Worm (Caenorhabditis elegans) whole organism, L3 larva: Measurements from ENCODE around the gene F25G6.1.
"Not testable (repeated sequence)": the region's sequence is repeated elsewhere in the genome, so short reads cannot be mapped to it uniquely, and the experiment has no call there.

Source experiments
- R02D3.7 ChIP-seq: fragments of 150-350 bp; optimal IDR thresholded peaks from 2 replicates; lab custom pipeline; 2014; ENCODE audit warnings: missing biosample characterization, missing genetic modification characterization
- ZK546.5 ChIP-seq: sonication (generic microtip); optimal IDR thresholded peaks from 2 replicates; lab custom pipeline; 2017; ENCODE audit warnings: missing biosample characterization, missing genetic modification characterization
- aly-2 ChIP-seq: fragments of 150-350 bp; optimal IDR thresholded peaks from 2 replicates; lab custom pipeline; 2014; ENCODE audit warnings: missing biosample characterization, missing genetic modification characterization
- ama-1 ChIP-seq: fragments of 150-350 bp; optimal IDR thresholded peaks from 2 replicates; lab custom pipeline; 2018
- ceh-28 ChIP-seq: fragments of 150-350 bp; optimal IDR thresholded peaks from 2 replicates; lab custom pipeline; 2014; ENCODE audit warnings: missing biosample characterization, missing genetic modification reagents, missing genetic modification characterization
- daf-12 ChIP-seq: fragments of 150-350 bp; optimal IDR thresholded peaks from 2 replicates; lab custom pipeline; 2014; ENCODE audit warnings: missing biosample characterization, missing genetic modification reagents, missing genetic modification characterization
- egl-27 ChIP-seq: sonication (generic microtip); optimal IDR thresholded peaks from 4 replicates; lab custom pipeline; 2017; ENCODE audit warnings: missing biosample characterization, missing genetic modification reagents, missing genetic modification characterization
- egl-5 ChIP-seq: fragments of 150-350 bp; optimal IDR thresholded peaks from 2 replicates; lab custom pipeline; 2017; ENCODE audit warnings: missing biosample characterization, missing genetic modification reagents, missing genetic modification characterization, inconsistent platforms
- elt-1 ChIP-seq: fragments of 150-350 bp; optimal IDR thresholded peaks from 2 replicates; lab custom pipeline; 2014; ENCODE audit warnings: missing biosample characterization, missing genetic modification characterization
- elt-2 ChIP-seq: sonication (generic microtip); optimal IDR thresholded peaks from 2 replicates; lab custom pipeline; 2016; ENCODE audit warnings: missing genetic modification reagents, mild to moderate bottlenecking, missing genetic modification characterization, missing compliant biosample characterization
- elt-3 ChIP-seq, 3 experiments: fragments of 150-350 bp in 1 of 3; sonication (generic microtip) in 2 of 3; optimal IDR thresholded peaks; 2 replicates in 2 of 3; 4 replicates in 1 of 3; lab custom pipeline; 2014 to 2017; ENCODE audit warnings: missing biosample characterization in 3 of 3, missing genetic modification characterization in 3 of 3
- eor-1 ChIP-seq, 2 experiments: fragments of 150-350 bp; optimal IDR thresholded peaks; 2 replicates each; lab custom pipeline; 2014 to 2018; ENCODE audit warnings: missing biosample characterization in 2 of 2, missing genetic modification characterization in 2 of 2
- fkh-10 ChIP-seq: sonication (generic microtip); optimal IDR thresholded peaks from 2 replicates; lab custom pipeline; 2017; ENCODE audit warnings: missing biosample characterization, missing genetic modification reagents, missing genetic modification characterization
- fkh-2 ChIP-seq: fragments of 150-350 bp; optimal IDR thresholded peaks from 2 replicates; lab custom pipeline; 2014; ENCODE audit warnings: missing biosample characterization, missing genetic modification reagents, missing genetic modification characterization
- jun-1 ChIP-seq: fragments of 150-350 bp; optimal IDR thresholded peaks from 2 replicates; lab custom pipeline; 2014; ENCODE audit warnings: missing biosample characterization, missing genetic modification reagents, missing genetic modification characterization
- lin-15B ChIP-seq: fragments of 150-350 bp; optimal IDR thresholded peaks from 2 replicates; lab custom pipeline; 2014; ENCODE audit warnings: missing biosample characterization, missing genetic modification characterization
- lin-39 ChIP-seq: fragments of 150-350 bp; optimal IDR thresholded peaks from 2 replicates; lab custom pipeline; 2018; ENCODE audit warnings: missing biosample characterization, missing genetic modification reagents, missing genetic modification characterization
- mdl-1 ChIP-seq: fragments of 150-350 bp; optimal IDR thresholded peaks from 2 replicates; lab custom pipeline; 2014; ENCODE audit warnings: missing biosample characterization, missing genetic modification characterization
- mml-1 ChIP-seq: fragments of 150-350 bp; sonication (generic microtip); optimal IDR thresholded peaks from 3 replicates; lab custom pipeline; 2014; ENCODE audit warnings: missing biosample characterization, missing genetic modification characterization
- nfya-1 ChIP-seq: sonication (generic microtip); optimal IDR thresholded peaks from 2 replicates; lab custom pipeline; 2017; ENCODE audit warnings: missing genetic modification characterization, mild to moderate bottlenecking, missing compliant biosample characterization, antibody characterized with exemption, moderate library complexity; ENCODE audit not compliant: insufficient read depth
- nhr-11 ChIP-seq: fragments of 150-350 bp; optimal IDR thresholded peaks from 2 replicates; lab custom pipeline; 2014; ENCODE audit warnings: missing biosample characterization, missing genetic modification characterization
- nhr-12 ChIP-seq: fragments of 150-350 bp; optimal IDR thresholded peaks from 2 replicates; lab custom pipeline; 2014; ENCODE audit warnings: missing biosample characterization, missing genetic modification characterization
- nhr-23 ChIP-seq: fragments of 150-350 bp; optimal IDR thresholded peaks from 2 replicates; lab custom pipeline; 2014; ENCODE audit warnings: missing biosample characterization, missing genetic modification reagents, missing genetic modification characterization
- nhr-237 ChIP-seq: fragments of 150-350 bp; optimal IDR thresholded peaks from 2 replicates; lab custom pipeline; 2014; ENCODE audit warnings: missing biosample characterization, missing genetic modification characterization
- nhr-25 ChIP-seq: sonication (generic microtip); optimal IDR thresholded peaks from 2 replicates; lab custom pipeline; 2017; ENCODE audit warnings: missing biosample characterization, missing genetic modification characterization
- nhr-28 ChIP-seq: fragments of 150-350 bp; optimal IDR thresholded peaks from 2 replicates; lab custom pipeline; 2014; ENCODE audit warnings: missing biosample characterization, missing genetic modification characterization
- nhr-43 ChIP-seq: sonication (generic microtip); optimal IDR thresholded peaks from 2 replicates; lab custom pipeline; 2016; ENCODE audit warnings: mild to moderate bottlenecking, missing genetic modification characterization, missing compliant biosample characterization; ENCODE audit not compliant: poor library complexity, severe bottlenecking
- nhr-67 ChIP-seq: fragments of 150-350 bp; optimal IDR thresholded peaks from 2 replicates; lab custom pipeline; 2014; ENCODE audit warnings: missing biosample characterization, missing genetic modification characterization
- nhr-76 ChIP-seq: fragments of 150-350 bp; sonication (generic microtip); optimal IDR thresholded peaks from 5 replicates; lab custom pipeline; 2014; ENCODE audit warnings: missing biosample characterization, missing genetic modification characterization
- nhr-77 ChIP-seq: fragments of 150-350 bp; optimal IDR thresholded peaks from 2 replicates; lab custom pipeline; 2014; ENCODE audit warnings: missing biosample characterization, missing genetic modification characterization
- pha-4 ChIP-seq: fragments of 150-350 bp; optimal IDR thresholded peaks from 2 replicates; lab custom pipeline; 2014; ENCODE audit warnings: missing biosample characterization, missing genetic modification reagents, missing genetic modification characterization
- sea-2 ChIP-seq: fragments of 150-350 bp; sonication (generic microtip); optimal IDR thresholded peaks from 4 replicates; lab custom pipeline; 2014; ENCODE audit warnings: missing biosample characterization, missing genetic modification reagents, missing genetic modification characterization
- skn-1 ChIP-seq: fragments of 150-350 bp; optimal IDR thresholded peaks from 2 replicates; lab custom pipeline; 2014; ENCODE audit warnings: missing biosample characterization, missing genetic modification characterization
- zag-1 ChIP-seq: fragments of 150-350 bp; optimal IDR thresholded peaks from 2 replicates; lab custom pipeline; 2014; ENCODE audit warnings: missing biosample characterization, missing genetic modification characterization
- ztf-11 ChIP-seq: fragments of 150-350 bp; optimal IDR thresholded peaks from 2 replicates; lab custom pipeline; 2014; ENCODE audit warnings: missing biosample characterization, missing genetic modification characterization
- ztf-4 ChIP-seq: fragments of 150-350 bp; optimal IDR thresholded peaks from 2 replicates; lab custom pipeline; 2014; ENCODE audit warnings: missing biosample characterization, missing genetic modification characterization

Gene F25G6.1

ce11 chrV:8574762-8575161 is at the start of gene F25G6.1:
Gene F25G6.1 (plus strand): TSS chrV:8575062.
- not testable (repeated sequence) for TF ChIP-seq ceh-28; nhr-43 (tag; lab: Kevin White, UChicago); skn-1 (tag; lab: Kevin White, UChicago)

ce11 chrV:8525774-8526173 is 49.1 kb upstream of the F25G6.1 start, which contains the start of gene otpl-6:
Gene otpl-6 (plus strand): TSS chrV:8526074.
- TF ChIP-seq nhr-77, result no peak
- TF ChIP-seq pha-4 (tag; lab: Kevin White, UChicago), result peak; percentile 22

ce11 chrV:8529219-8529618 is 45.6 kb upstream of the F25G6.1 start, which contains the start of gene otpl-5:
Gene otpl-5 (plus strand): TSS chrV:8529519.
- TF ChIP-seq zag-1 (no peak), aly-2 (tag; lab: Kevin White, UChicago) (no peak), fkh-10 (GFP tag; lab: Kevin White, UChicago) (no peak), nhr-28 (tag; lab: Kevin White, UChicago) (no peak), ZK546.5 (tag; lab: Kevin White, UChicago) (no peak), lin-39 (tag; lab: Kevin White, UChicago) (no peak), mml-1 (tag; lab: Kevin White, UChicago) (no peak), mdl-1 (tag; lab: Kevin White, UChicago) (no peak), daf-12 (tag; lab: Kevin White, UChicago) (no peak), nhr-12 (tag; lab: Kevin White, UChicago) (no peak)

- TF ChIP-seq mml-1 (tag; lab: Kevin White, UChicago); egl-27; nhr-28 (tag; lab: Kevin White, UChicago): not testable (repeated sequence)
- TF ChIP-seq, all 47 proteins: peak for 0; not testable (repeated sequence) for 47
Measured at ce11 chrV:8533067-8533466, 41.8 kb upstream of the F25G6.1 start, which contains the start of the genes his-8 and his-7. Gene his-8 (minus strand): TSS chrV:8533086. Gene his-7 (plus strand): TSS chrV:8533379.

ce11 chrV:8533916-8534315 is 40.9 kb upstream of the F25G6.1 start:
- no peak for TF ChIP-seq nhr-11
- no peak for TF ChIP-seq egl-27
- peak; percentile 75 for TF ChIP-seq nhr-25
- no peak for TF ChIP-seq daf-12 (tag; lab: Kevin White, UChicago)
- no peak for TF ChIP-seq ama-1 (lab: Kevin White, UChicago)
- peak; percentile 23 for TF ChIP-seq elt-1 (tag; lab: Kevin White, UChicago)

- TF ChIP-seq elt-2 (tag; lab: Kevin White, UChicago) (peak; percentile 23), nhr-25 (peak; percentile 50), nhr-43 (tag; lab: Kevin White, UChicago) (peak; percentile 26)
Measured at ce11 chrV:8534534-8535283, 40.2 kb upstream of the F25G6.1 start, which contains the start of the genes his-6 and his-5. Gene his-6 (minus strand): TSS chrV:8534977. Gene his-5 (plus strand): TSS chrV:8535214.

ce11 chrV:8536213-8536612 is 38.6 kb upstream of the F25G6.1 start, which contains the start of gene his-39:
Gene his-39 (plus strand): TSS chrV:8536513.
- TF ChIP-seq eor-1 (tag; optimal IDR thresholded peaks at IDR 0.05; lab: Kevin White, UChicago), result no peak
- no peak for TF ChIP-seq nhr-237
- no peak for TF ChIP-seq ceh-28

- TF ChIP-seq nhr-43 (tag; lab: Kevin White, UChicago), result no peak
- no peak for TF ChIP-seq lin-15B
- TF ChIP-seq ceh-28, result no peak
- no peak for TF ChIP-seq fkh-10 (GFP tag; lab: Kevin White, UChicago)
- TF ChIP-seq nhr-23, result no peak
- no peak for TF ChIP-seq R02D3.7 (tag; lab: Kevin White, UChicago)
- no peak for TF ChIP-seq aly-2 (tag; lab: Kevin White, UChicago)
- no peak for TF ChIP-seq ztf-11 (tag; lab: Kevin White, UChicago)
- TF ChIP-seq sea-2 (GFP tag; lab: Kevin White, UChicago), result no peak
- TF ChIP-seq nhr-237, result no peak
- TF ChIP-seq elt-3 (tag; optimal IDR thresholded peaks at IDR 0.05; lab: Kevin White, UChicago), result no peak
- no peak for TF ChIP-seq nhr-76 (tag; lab: Kevin White, UChicago)
- no peak for TF ChIP-seq nfya-1 (tag; lab: Kevin White, UChicago)
- TF ChIP-seq egl-5 (tag; lab: Kevin White, UChicago), result no peak
- no peak for TF ChIP-seq ztf-4 (tag; lab: Kevin White, UChicago)
- TF ChIP-seq eor-1 (tag; optimal IDR thresholded peaks at IDR 0.05; lab: Kevin White, UChicago), result no peak
- TF ChIP-seq fkh-2 (tag; lab: Kevin White, UChicago), result no peak
- no peak for TF ChIP-seq jun-1
- no peak for TF ChIP-seq nhr-67 (tag; lab: Kevin White, UChicago)
- TF ChIP-seq daf-12 (tag; lab: Kevin White, UChicago), result no peak
Measured at ce11 chrV:8537031-8537430, 37.8 kb upstream of the F25G6.1 start, which contains the start of gene otpl-4. Gene otpl-4 (plus strand): TSS chrV:8537331.
